Worm (Caenorhabditis elegans): ENCODE measurements around the gene F55C5.17.

F55C5.17 gene

DNA sequence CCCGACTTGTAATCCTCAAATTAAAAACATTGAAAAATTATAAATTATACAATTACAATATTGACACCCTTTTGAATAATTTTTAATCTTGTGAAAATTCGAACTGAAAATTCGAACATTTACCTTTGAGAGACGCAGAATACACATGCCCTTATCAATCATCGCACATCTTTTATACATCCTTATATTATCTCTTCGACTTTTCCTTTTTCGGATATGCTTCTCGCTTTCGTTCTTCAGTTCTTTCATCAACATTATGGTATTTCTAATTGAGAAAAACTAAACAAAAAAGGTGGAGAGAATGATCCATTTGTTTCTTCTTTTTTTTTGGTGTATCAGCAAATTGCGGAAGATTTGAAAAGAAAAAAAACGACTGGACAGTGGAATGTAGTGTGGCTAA lies 47.0 kb downstream of the F55C5.17 start:
- TF ChIP-seq dao-5 (tag; optimal IDR thresholded peaks at IDR 0.05) (no peak), W03F9.2 (tag; optimal IDR thresholded peaks at IDR 0.05) (no peak), him-1 (tag; optimal IDR thresholded peaks at IDR 0.05) (no peak)

DNA sequence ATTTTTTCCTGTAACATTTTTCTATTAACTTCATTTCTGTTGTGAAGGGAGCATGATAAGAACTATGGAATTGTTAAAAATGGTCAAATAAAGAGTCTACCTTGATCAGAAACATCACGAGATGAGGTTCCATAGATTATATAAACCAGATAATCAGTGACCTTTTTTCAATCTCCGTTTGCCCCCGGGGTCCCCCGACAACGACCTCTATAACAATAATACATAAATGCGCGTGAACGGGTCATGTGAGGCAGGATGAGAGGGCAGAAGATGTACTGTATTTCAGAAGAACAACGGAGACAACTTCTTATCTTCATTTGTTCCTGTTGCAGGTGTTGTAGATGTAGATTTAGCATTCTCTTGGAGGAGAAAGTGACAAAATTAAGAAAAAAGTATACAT lies 49.5 kb downstream of the F55C5.17 start:
- no peak for TF ChIP-seq him-1 (tag; optimal IDR thresholded peaks at IDR 0.05)
- TF ChIP-seq W03F9.2 (tag; optimal IDR thresholded peaks at IDR 0.05): no peak
- no peak for TF ChIP-seq dao-5 (tag; optimal IDR thresholded peaks at IDR 0.05)

All from whole organism, L4/young adult.